Fruit fly (Drosophila melanogaster): ENCODE results near the gene Nnk.

Gene Nnk

dm6 chr3R:17805092-17805491 is at the start of gene Nnk (continued):
- TF ChIP-seq CG11696 (GFP tag; IDR thresholded peaks at IDR 0.05) (no peak), esg (GFP tag; conservative IDR thresholded peaks at IDR 0.05) (no peak), CG1529 (GFP tag; optimal IDR thresholded peaks at IDR 0.05) (no peak), az2 (GFP tag; optimal IDR thresholded peaks at IDR 0.05) (no peak), phol (tag; optimal IDR thresholded peaks at IDR 0.05) (peak; percentile 63), CG6272 (GFP tag; IDR thresholded peaks at IDR 0.05) (no peak), CG2202 (tag; optimal IDR thresholded peaks at IDR 0.05) (no peak), CG11093 (GFP tag; IDR thresholded peaks at IDR 0.05) (no peak), ato (GFP tag; IDR thresholded peaks at IDR 0.05; ENCODE audit: partially characterized antibody) (no peak), Dp (GFP tag; optimal IDR thresholded peaks at IDR 0.05) (peak; percentile 98), eyg (GFP tag; optimal IDR thresholded peaks at IDR 0.05) (no peak), dpn (GFP tag; optimal IDR thresholded peaks at IDR 0.05) (no peak), corto (GFP tag; optimal IDR thresholded peaks at IDR 0.05) (no peak), CG10267 (tag; optimal IDR thresholded peaks at IDR 0.05) (peak; percentile 30), CG18764 (GFP tag; optimal IDR thresholded peaks at IDR 0.05) (no peak), sisA (GFP tag; IDR thresholded peaks at IDR 0.05) (no peak), slbo (GFP tag; IDR thresholded peaks at IDR 0.05) (no peak), pzg (GFP tag; optimal IDR thresholded peaks at IDR 0.05) (peak; percentile 75), HmgZ (tag; optimal IDR thresholded peaks at IDR 0.05) (peak; percentile 7), CG2875 (GFP tag; optimal IDR thresholded peaks at IDR 0.05) (no peak), Elba2 (GFP tag; optimal IDR thresholded peaks at IDR 0.05) (peak; percentile 69), CoRest (tag; optimal IDR thresholded peaks at IDR 0.05) (peak; percentile 5), CG17328 (GFP tag; IDR thresholded peaks at IDR 0.05) (no peak), wor (GFP tag; IDR thresholded peaks at IDR 0.05) (no peak)

- TF ChIP-seq CG11695 (GFP tag; IDR thresholded peaks at IDR 0.05): 0 out of 3 replicates have a peak, but pooled peaks have one; percentile 31
- peak; percentile 20 for TF ChIP-seq Fer3 (tag; optimal IDR thresholded peaks at IDR 0.05)
- TF ChIP-seq gem (tag; optimal IDR thresholded peaks at IDR 0.05): peak; percentile 64
- TF ChIP-seq az2 (GFP tag; optimal IDR thresholded peaks at IDR 0.05): peak; percentile 7
- TF ChIP-seq HLH3B (GFP tag; IDR thresholded peaks at IDR 0.05): 0 out of 2 replicates have a peak, but pooled peaks have one; percentile 7
- peak; percentile 32 for TF ChIP-seq Oli (tag; optimal IDR thresholded peaks at IDR 0.05)
- no peak for TF ChIP-seq Nf-YB (GFP tag; optimal IDR thresholded peaks at IDR 0.05)
- TF ChIP-seq CG12219 (GFP tag; optimal IDR thresholded peaks at IDR 0.05): peak; percentile 7
- TF ChIP-seq Sox102F (GFP tag; optimal IDR thresholded peaks at IDR 0.05): peak; percentile 38
- TF ChIP-seq CG14860 (GFP tag; IDR thresholded peaks at IDR 0.05; ENCODE audit: partially characterized antibody): no peak
- peak; percentile 3 for TF ChIP-seq CG17385 (GFP tag; optimal IDR thresholded peaks at IDR 0.05)
- peak; percentile 29; the same call in 1 of the 2 replicates for TF ChIP-seq CG31441 (GFP tag; IDR thresholded peaks at IDR 0.05)
- TF ChIP-seq CG11504 (tag; optimal IDR thresholded peaks at IDR 0.05): peak; percentile 60
- TF ChIP-seq z (GFP tag; IDR thresholded peaks at IDR 0.05): no peak
- no peak for TF ChIP-seq dati (GFP tag; IDR thresholded peaks at IDR 0.05)
- no peak for TF ChIP-seq Hr3 (GFP tag; optimal IDR thresholded peaks at IDR 0.05)
- TF ChIP-seq CG30403 (GFP tag; optimal IDR thresholded peaks at IDR 0.05): peak; percentile 28
- peak; percentile 20 for TF ChIP-seq CG15269 (tag; optimal IDR thresholded peaks at IDR 0.05)
- no peak for TF ChIP-seq CG6254 (GFP tag; optimal IDR thresholded peaks at IDR 0.05)
- TF ChIP-seq CG13424 (tag; optimal IDR thresholded peaks at IDR 0.05): peak; percentile 32
- 0 out of 3 replicates have a peak, but pooled peaks have one; percentile 15 for TF ChIP-seq CG11093 (GFP tag; IDR thresholded peaks at IDR 0.05)
- TF ChIP-seq CG4820 (GFP tag; optimal IDR thresholded peaks at IDR 0.05): peak; percentile 4
- TF ChIP-seq CG2678 (tag; optimal IDR thresholded peaks at IDR 0.05): peak; percentile 59
- 0 out of 3 replicates have a peak, but pooled peaks have one; percentile 6 for TF ChIP-seq CG7357 (GFP tag; IDR thresholded peaks at IDR 0.05)
- peak in 1 of 2 experiments; percentile 1 for TF ChIP-seq eve (GFP tag; optimal IDR thresholded peaks at IDR 0.05)
- TF ChIP-seq Blimp-1 (GFP tag; optimal IDR thresholded peaks at IDR 0.05): peak; percentile 7
- TF ChIP-seq PHDP (tag; optimal IDR thresholded peaks at IDR 0.05): peak; percentile 34
- peak; percentile 43 for TF ChIP-seq CG18599 (GFP tag; optimal IDR thresholded peaks at IDR 0.05)
Measured at dm6 chr3R:17849178-17849577, 44.1 kb upstream of the Nnk start.
